Worm (Caenorhabditis elegans) whole organism, L2 larva: ENCODE data around the gene rab-39.

ENCODE experiments used
- elt-1 ChIP-seq: fragments of 150-350 bp; optimal IDR thresholded peaks from 2 replicates; lab custom pipeline; 2014; ENCODE audit warnings: missing biosample characterization, missing genetic modification characterization
- snpc-4 ChIP-seq: fragments of 150-350 bp; optimal IDR thresholded peaks from 2 replicates; lab custom pipeline; 2014; ENCODE audit warnings: missing biosample characterization, missing genetic modification characterization
- unc-55 ChIP-seq: fragments of 150-350 bp; sonication (generic microtip); optimal IDR thresholded peaks from 3 replicates; lab custom pipeline; 2014; ENCODE audit warnings: missing biosample characterization, missing genetic modification reagents, missing genetic modification characterization

- TF ChIP-seq elt-1 (tag; lab: Kevin White, UChicago) (no peak), snpc-4 (tag; lab: Kevin White, UChicago) (no peak), unc-55 (no peak)
Measured at ce11 chrII:9282065-9282464, 40.7 kb downstream of the rab-39 start.
